In genomic region chrII:14408312-14408711, ce11 we compare ENCODE assay signal across 3 worm cellular contexts.
A peak's percentile ranks its signal among the peaks of the same experiment; 100 is the strongest.
TF ChIP-seq lines count a peak whose summit lies in the region.

F26H11.4 (plus strand) TSS chrII:14408612.

TF ChIP-seq in whole organism, L1 larva, 84 proteins besides CTCF, POLR2A, EP300 and RAD21:
- TF ChIP-seq lin-39 (tag; optimal IDR thresholded peaks at IDR 0.05; lab: Kevin White, UChicago): no peak
- TF ChIP-seq fkh-8 (tag; optimal IDR thresholded peaks at IDR 0.05; lab: Kevin White, UChicago): no peak
- TF ChIP-seq nhr-77 (tag; optimal IDR thresholded peaks at IDR 0.05; lab: Kevin White, UChicago): no peak
- TF ChIP-seq nhr-85 (tag; lab: Kevin White, UChicago): peak; percentile 15

TF ChIP-seq in whole organism, L4 larva, 104 proteins besides CTCF, POLR2A, EP300 and RAD21:
- TF ChIP-seq ztf-11 (tag; optimal IDR thresholded peaks at IDR 0.05; lab: Kevin White, UChicago) (no peak), lin-1 (GFP tag; IDR thresholded peaks at IDR 0.05; lab: Robert Waterston, UW) (0 out of 2 replicates have a peak, but pooled peaks have one; percentile 3)

TF ChIP-seq in whole organism, young adult, 124 proteins besides CTCF, POLR2A, EP300 and RAD21:
- TF ChIP-seq ekl-4 (GFP tag; IDR thresholded peaks at IDR 0.05; lab: Robert Waterston, UW) (no peak), lsl-1 (GFP tag; optimal IDR thresholded peaks at IDR 0.05; lab: Kevin White, UChicago) (peak; percentile 70)
